Fruit fly (Drosophila melanogaster) whole organism, embryonic: Measurements from ENCODE around the gene Swip-1.

ENCODE experiments used
- CG10209 ChIP-seq: fragments of 200-800 bp; sonication (Bioruptor generic); optimal IDR thresholded peaks from 3 replicates; lab custom pipeline; 2017; ENCODE audit warnings: missing biosample characterization, mild to moderate bottlenecking, missing genetic modification characterization, missing genetic modification reagents
- CG10462 ChIP-seq: fragments of 200-800 bp; sonication (Bioruptor generic); optimal IDR thresholded peaks from 2 replicates; lab custom pipeline; 2016; ENCODE audit warnings: missing biosample characterization, missing genetic modification characterization
- CG12299 ChIP-seq: fragments of 200-800 bp; sonication (Bioruptor generic); optimal IDR thresholded peaks from 2 replicates; lab custom pipeline; 2018; ENCODE audit warnings: missing biosample characterization, mild to moderate bottlenecking, missing genetic modification characterization
- CG13123 ChIP-seq: fragments of 200-800 bp; sonication (Bioruptor generic); optimal IDR thresholded peaks from 2 replicates; lab custom pipeline; 2016; ENCODE audit warnings: missing biosample characterization, missing genetic modification characterization
- CG1647 ChIP-seq: fragments of 200-800 bp; sonication (Bioruptor generic); optimal IDR thresholded peaks from 3 replicates; lab custom pipeline; 2016; ENCODE audit warnings: missing biosample characterization, missing genetic modification characterization
- CG1792 ChIP-seq: fragments of 200-800 bp; sonication (Bioruptor generic); optimal IDR thresholded peaks from 2 replicates; lab custom pipeline; 2016; ENCODE audit warnings: missing biosample characterization, missing genetic modification characterization
- CG18764 ChIP-seq: fragments of 200-800 bp; sonication (Bioruptor generic); optimal IDR thresholded peaks from 3 replicates; lab custom pipeline; 2016; ENCODE audit warnings: missing biosample characterization, missing genetic modification characterization
- CG2202 ChIP-seq: fragments of 200-800 bp; sonication (Bioruptor generic); optimal IDR thresholded peaks from 2 replicates; lab custom pipeline; 2018; ENCODE audit warnings: missing biosample characterization, mild to moderate bottlenecking, missing genetic modification characterization
- CG3995 ChIP-seq: fragments of 200-800 bp; sonication (Bioruptor generic); optimal IDR thresholded peaks from 3 replicates; lab custom pipeline; 2016; ENCODE audit warnings: missing biosample characterization, missing genetic modification characterization
- CG6689 ChIP-seq: fragments of 200-800 bp; sonication (Bioruptor generic); IDR thresholded peaks from 2 replicates; pipeline ENCODE4 v1.3.6; 2022; ENCODE audit warnings: missing biosample characterization, missing genetic modification characterization
- CG6813 ChIP-seq: fragments of 200-800 bp; sonication (Bioruptor generic); optimal IDR thresholded peaks from 2 replicates; lab custom pipeline; 2017; ENCODE audit warnings: missing biosample characterization, missing genetic modification characterization, mild to moderate bottlenecking, moderate library complexity, missing genetic modification reagents
- CG7271 ChIP-seq: fragments of 200-800 bp; sonication (Bioruptor generic); optimal IDR thresholded peaks from 2 replicates; lab custom pipeline; 2018; ENCODE audit warnings: missing biosample characterization, mild to moderate bottlenecking, missing genetic modification characterization, moderate library complexity
- CG8359 ChIP-seq: fragments of 200-800 bp; sonication (Bioruptor generic); optimal IDR thresholded peaks from 2 replicates; lab custom pipeline; 2017; ENCODE audit warnings: missing biosample characterization, mild to moderate bottlenecking, missing genetic modification characterization, borderline replicate concordance
- Chrac-16 ChIP-seq: fragments of 200-800 bp; sonication (Bioruptor generic); optimal IDR thresholded peaks from 3 replicates; lab custom pipeline; 2016; ENCODE audit warnings: missing biosample characterization, missing genetic modification characterization
- CrebB ChIP-seq: fragments of 200-800 bp; sonication (Bioruptor generic); optimal IDR thresholded peaks from 3 replicates; lab custom pipeline; 2018; ENCODE audit warnings: missing biosample characterization, mild to moderate bottlenecking, missing genetic modification characterization
- Dek ChIP-seq: fragments of 200-800 bp; sonication (Bioruptor generic); optimal IDR thresholded peaks from 3 replicates; lab custom pipeline; 2019; ENCODE audit warnings: missing biosample characterization, mild to moderate bottlenecking, missing genetic modification characterization, moderate library complexity
- Dip3 ChIP-seq: fragments of 200-800 bp; sonication (Bioruptor generic); optimal IDR thresholded peaks from 3 replicates; lab custom pipeline; 2016; ENCODE audit warnings: missing biosample characterization, missing genetic modification characterization
- E2f2 ChIP-seq: fragments of 200-800 bp; sonication (Bioruptor generic); IDR thresholded peaks from 2 replicates; pipeline ENCODE4 v1.3.6; 2022; ENCODE audit warnings: missing biosample characterization, missing genetic modification characterization
- Fer3 ChIP-seq: fragments of 200-800 bp; sonication (Bioruptor generic); optimal IDR thresholded peaks from 2 replicates; lab custom pipeline; 2018; ENCODE audit warnings: missing biosample characterization, mild to moderate bottlenecking, missing genetic modification characterization, moderate library complexity
- H2.0 ChIP-seq: fragments of 200-800 bp; sonication (Bioruptor generic); IDR thresholded peaks from 2 replicates; pipeline ENCODE4 v1.3.6; 2022; ENCODE audit warnings: missing biosample characterization, missing genetic modification characterization
- Lpt ChIP-seq: fragments of >200 bp; optimal IDR thresholded peaks from 2 replicates; lab custom pipeline; 2018; ENCODE audit warnings: missing biosample characterization, missing genetic modification characterization
- Max ChIP-seq: fragments of 200-800 bp; sonication (Bioruptor generic); optimal IDR thresholded peaks from 2 replicates; lab custom pipeline; 2016; ENCODE audit warnings: missing biosample characterization, mild to moderate bottlenecking, missing genetic modification characterization
- Med ChIP-seq: fragments of 200-800 bp; sonication (Bioruptor generic); peaks from one replicate; lab custom pipeline; 2016; ENCODE audit warnings: missing biosample characterization, missing genetic modification characterization, mild to moderate bottlenecking, inconsistent platforms, moderate library complexity
- Mrtf ChIP-seq: fragments of 200-800 bp; sonication (Bioruptor generic); IDR thresholded peaks from 3 replicates; pipeline ENCODE4 v1.3.6; 2022; ENCODE audit warnings: missing biosample characterization, missing genetic modification characterization
- NC2α ChIP-seq: fragments of 200-800 bp; sonication (Bioruptor generic); optimal IDR thresholded peaks from 2 replicates; lab custom pipeline; 2016; ENCODE audit warnings: missing biosample characterization, missing genetic modification characterization
- Optix ChIP-seq: fragments of 200-800 bp; sonication (Bioruptor generic); IDR thresholded peaks from 3 replicates; pipeline ENCODE4 v1.3.6; 2022; ENCODE audit warnings: missing biosample characterization, missing genetic modification characterization
- PHDP ChIP-seq: fragments of 200-800 bp; sonication (Bioruptor generic); optimal IDR thresholded peaks from 3 replicates; lab custom pipeline; 2018; ENCODE audit warnings: missing biosample characterization, mild to moderate bottlenecking, missing genetic modification characterization, moderate library complexity
- Pdp1 ChIP-seq, 2 experiments: fragments of 200-800 bp; sonication (Bioruptor generic); optimal IDR thresholded peaks; 3 replicates each; lab custom pipeline; 2016; ENCODE audit warnings: missing biosample characterization in 2 of 2, missing genetic modification characterization in 2 of 2, mild to moderate bottlenecking in 1 of 2, moderate library complexity in 1 of 2
- Taf1 ChIP-seq: fragments of 200-800 bp; sonication (Bioruptor generic); IDR thresholded peaks from 2 replicates; pipeline ENCODE4 v1.3.6; 2022; ENCODE audit warnings: missing biosample characterization, missing genetic modification characterization
- caup ChIP-seq: fragments of 200-800 bp; sonication (Bioruptor generic); optimal IDR thresholded peaks from 3 replicates; lab custom pipeline; 2017; ENCODE audit warnings: missing biosample characterization, mild to moderate bottlenecking, missing genetic modification characterization, moderate library complexity; ENCODE audit not compliant: severe bottlenecking
- ci ChIP-seq: fragments of 200-800 bp; sonication (Bioruptor generic); IDR thresholded peaks from 3 replicates; pipeline ENCODE4 v1.3.6; 2022; ENCODE audit warnings: missing biosample characterization, missing genetic modification characterization
- da ChIP-seq: fragments of 200-800 bp; sonication (Bioruptor generic); optimal IDR thresholded peaks from 2 replicates; lab custom pipeline; 2016; ENCODE audit warnings: missing biosample characterization, missing genetic modification characterization
- danr ChIP-seq: fragments of 200-800 bp; sonication (Bioruptor generic); IDR thresholded peaks from 2 replicates; pipeline ENCODE4 v1.3.6; 2022; ENCODE audit warnings: missing biosample characterization, missing genetic modification characterization
- dati ChIP-seq: fragments of 200-800 bp; sonication (Bioruptor generic); IDR thresholded peaks from 2 replicates; pipeline ENCODE4 v1.3.6; 2022; ENCODE audit warnings: missing biosample characterization, missing genetic modification characterization
- fru ChIP-seq: fragments of >200 bp; optimal IDR thresholded peaks from 2 replicates; lab custom pipeline; 2017
- klu ChIP-seq: fragments of 200-800 bp; sonication (Bioruptor generic); IDR thresholded peaks from 2 replicates; pipeline ENCODE4 v1.3.6; 2022; ENCODE audit warnings: missing biosample characterization, missing genetic modification characterization
- lov ChIP-seq, 2 experiments: fragments of 200-800 bp in 1 of 2; fragments of >200 bp in 1 of 2; sonication (Bioruptor generic) in 1 of 2; IDR thresholded peaks in 1 of 2; optimal IDR thresholded peaks in 1 of 2; 2 replicates in 1 of 2; 3 replicates in 1 of 2; pipeline versions ENCODE4 v1.3.6 to Lab custom; 2017 to 2022; ENCODE audit warnings: missing biosample characterization in 1 of 2, missing genetic modification characterization in 1 of 2
- nerfin-2 ChIP-seq: fragments of 200-800 bp; sonication (Bioruptor generic); IDR thresholded peaks from 2 replicates; pipeline ENCODE4 v1.3.6; 2022; ENCODE audit warnings: missing biosample characterization, missing genetic modification characterization; ENCODE audit not compliant: partially characterized antibody
- otp ChIP-seq: fragments of 200-800 bp; sonication (Bioruptor generic); IDR thresholded peaks from 3 replicates; pipeline ENCODE4, ENCODE4 v1.3.6; 2022; ENCODE audit warnings: missing biosample characterization, missing genetic modification characterization
- phol ChIP-seq: fragments of 200-800 bp; sonication (Bioruptor generic); optimal IDR thresholded peaks from 3 replicates; lab custom pipeline; 2018; ENCODE audit warnings: missing biosample characterization, mild to moderate bottlenecking, missing genetic modification characterization, moderate library complexity
- row ChIP-seq: fragments of 200-800 bp; sonication (Bioruptor generic); IDR thresholded peaks from 3 replicates; pipeline ENCODE4 v1.3.6; 2022; ENCODE audit warnings: missing biosample characterization, missing genetic modification characterization
- sc ChIP-seq, 3 experiments: fragments of >200 bp in 2 of 3; fragments of 200-800 bp in 1 of 3; sonication (Bioruptor generic) in 1 of 3; optimal IDR thresholded peaks; 2 replicates in 2 of 3; 3 replicates in 1 of 3; lab custom pipeline; 2017; ENCODE audit warnings: mild to moderate bottlenecking in 1 of 3, missing biosample characterization in 1 of 3, missing genetic modification characterization in 1 of 3, missing genetic modification reagents in 1 of 3
- sima ChIP-seq: fragments of 200-800 bp; sonication (Bioruptor generic); optimal IDR thresholded peaks from 2 replicates; lab custom pipeline; 2016; ENCODE audit warnings: missing biosample characterization, missing genetic modification characterization
- sna ChIP-seq: fragments of 200-800 bp; sonication (Bioruptor generic); IDR thresholded peaks from 2 replicates; pipeline ENCODE4 v1.3.6; 2022; ENCODE audit warnings: missing biosample characterization, missing genetic modification characterization; ENCODE audit not compliant: partially characterized antibody
- so ChIP-seq: fragments of 200-800 bp; sonication (Bioruptor generic); IDR thresholded peaks from 3 replicates; pipeline ENCODE4 v1.3.6; 2022; ENCODE audit warnings: missing biosample characterization, missing genetic modification characterization
- tio ChIP-seq: fragments of 200-800 bp; sonication (Bioruptor generic); optimal IDR thresholded peaks from 2 replicates; lab custom pipeline; 2017; ENCODE audit warnings: missing biosample characterization, missing genetic modification characterization, inconsistent platforms
- tll ChIP-seq, 2 experiments: fragments of 200-800 bp in 1 of 2; fragments of >200 bp in 1 of 2; sonication (Bioruptor generic) in 1 of 2; optimal IDR thresholded peaks; 2 replicates each; lab custom pipeline; 2017 to 2019; ENCODE audit warnings: missing biosample characterization in 2 of 2, missing genetic modification characterization in 2 of 2, mild to moderate bottlenecking in 1 of 2, moderate library complexity in 1 of 2
- usp ChIP-seq: fragments of >200 bp; optimal IDR thresholded peaks from 2 replicates; lab custom pipeline; 2017; ENCODE audit warnings: missing biosample characterization, missing genetic modification characterization

Swip-1 gene

dm6 chr2L:19014032-19014880 lies 27.2 kb upstream of the Swip-1 start (continued):
- TF ChIP-seq CG1792 (GFP tag; lab: Kevin White, UChicago) (no peak), sna (GFP tag; lab: Robert Waterston, UW) (no peak), klu (no peak), CG8359 (peak; percentile 27), otp (GFP tag; lab: Robert Waterston, UW) (no peak), fru (lab: Kevin White, UChicago) (no peak), CG6813 (GFP tag; lab: Kevin White, UChicago) (peak; percentile 70), Lpt (GFP tag; lab: Kevin White, UChicago) (no peak), Optix (GFP tag; lab: Robert Waterston, UW) (no peak), sima (GFP tag; lab: Kevin White, UChicago) (no peak), Dip3 (GFP tag; lab: Kevin White, UChicago) (no peak), CG10462 (no peak), PHDP (tag; lab: Kevin White, UChicago) (peak; percentile 81), lov (optimal IDR thresholded peaks at IDR 0.05; lab: Kevin White, UChicago) (no peak), lov (GFP tag; IDR thresholded peaks at IDR 0.05; lab: Robert Waterston, UW) (no peak), sc (optimal IDR thresholded peaks at IDR 0.05; lab: Kevin White, UChicago) (no peak), sc (GFP tag; optimal IDR thresholded peaks at IDR 0.05; lab: Kevin White, UChicago) (peak; percentile 49), dati (GFP tag; lab: Robert Waterston, UW) (no peak), so (GFP tag; lab: Robert Waterston, UW) (peak; percentile 68; the same call in 1 of the 3 replicates), CG1647 (GFP tag; lab: Kevin White, UChicago) (no peak), Dek (tag; lab: Kevin White, UChicago) (peak; percentile 74), usp (GFP tag; lab: Kevin White, UChicago) (no peak), Mrtf (GFP tag; lab: Robert Waterston, UW) (0 out of 3 replicates have a peak, but pooled peaks have one; percentile 30), CrebB (tag; lab: Kevin White, UChicago) (peak; percentile 21), nerfin-2 (GFP tag; lab: Robert Waterston, UW) (no peak), Taf1 (GFP tag; lab: Robert Waterston, UW) (peak; percentile 54; the same call in 1 of the 2 replicates), row (peak; percentile 82), tio (peak; percentile 43), phol (peak; percentile 77), CG13123 (peak; percentile 30), Fer3 (peak; percentile 80), CG2202 (no peak), CG3995 (GFP tag; lab: Kevin White, UChicago) (no peak), CG7271 (tag; lab: Kevin White, UChicago) (no peak), CG18764 (GFP tag; lab: Kevin White, UChicago) (peak; percentile 24), H2.0 (GFP tag; lab: Robert Waterston, UW) (0 out of 2 replicates have a peak, but pooled peaks have one; percentile 29), Med (GFP tag; lab: Kevin White, UChicago) (peak; percentile 65), NC2α (GFP tag; lab: Kevin White, UChicago) (no peak), CG6689 (GFP tag; lab: Robert Waterston, UW) (peak; percentile 53; the same call in 1 of the 2 replicates), E2f2 (GFP tag; lab: Robert Waterston, UW) (peak; percentile 52), caup (GFP tag; lab: Kevin White, UChicago) (peak; percentile 83), CG12299 (tag; lab: Kevin White, UChicago) (peak; percentile 74), da (no peak), Pdp1 (GFP tag; optimal IDR thresholded peaks at IDR 0.05; lab: Kevin White, UChicago) (peak; percentile 17 to 22), CG10209 (GFP tag; lab: Kevin White, UChicago) (peak; percentile 76), Chrac-16 (GFP tag; lab: Kevin White, UChicago) (peak; percentile 10), ci (peak; percentile 17; the same call in 1 of the 3 replicates), danr (peak; percentile 65), tll (GFP tag; optimal IDR thresholded peaks at IDR 0.05; lab: Kevin White, UChicago) (no peak), Max (GFP tag; lab: Kevin White, UChicago) (peak; percentile 36)
